Fruit fly (Drosophila melanogaster): ENCODE measurements around the gene IKKbeta.

- TF ChIP-seq CG8478 (optimal IDR thresholded peaks at IDR 0.05) (no peak), CTCF (optimal IDR thresholded peaks at IDR 0.05) (no peak)
Observed at dm6 chr3R:16029584-16029983, 19.6 kb downstream of the IKKbeta start.
